Fruit fly (Drosophila melanogaster) S2 (cell line): ENCODE results near the gene CG1532.

Source experiments
- CG8478 ChIP-seq: fragments of >200 bp; optimal IDR thresholded peaks from 2 replicates; lab custom pipeline; 2018
- CTCF ChIP-seq, 2 experiments: fragments of >200 bp; optimal IDR thresholded peaks; 2 replicates each; lab custom pipeline; 2018

dm6 chrX:21073641-21074328 lies 45.6 kb upstream of the CG1532 start:
- TF ChIP-seq CG8478 (lab: Kevin White, UChicago) (no peak), CTCF (optimal IDR thresholded peaks at IDR 0.05; lab: Kevin White, UChicago) (no peak)
